Worm (Caenorhabditis elegans): ENCODE measurements around the gene tbc-18.
A peak's percentile ranks its signal among the peaks of the same experiment; 100 is the strongest.

Gene tbc-18

ce11 chrX:8404308-8405085, 26.1 kb downstream of the tbc-18 start (continued):
- TF ChIP-seq madf-10 (tag; optimal IDR thresholded peaks at IDR 0.05) (peak; percentile 90), snpc-1.3 (tag; optimal IDR thresholded peaks at IDR 0.05; ENCODE audit: insufficient read depth) (peak; percentile 83), lin-40 (tag; optimal IDR thresholded peaks at IDR 0.05) (peak; percentile 94), T26A5.8 (tag; optimal IDR thresholded peaks at IDR 0.05) (peak; percentile 90), F33H1.4 (GFP tag; IDR thresholded peaks at IDR 0.05) (peak; percentile 34; the same call in 1 of the 2 replicates), tlf-1 (GFP tag; optimal IDR thresholded peaks at IDR 0.05) (peak; percentile 72), die-1 (tag; optimal IDR thresholded peaks at IDR 0.05) (peak; percentile 98), ceh-91 (GFP tag; IDR thresholded peaks at IDR 0.05) (peak; percentile 54), hmg-1.2 (GFP tag; IDR thresholded peaks at IDR 0.05) (peak; percentile 93), dox-1 (GFP tag; IDR thresholded peaks at IDR 0.05) (peak; percentile 94), snpc-3.4 (tag; optimal IDR thresholded peaks at IDR 0.05) (peak; percentile 76), K12H6.12 (tag; optimal IDR thresholded peaks at IDR 0.05) (peak; percentile 91), mel-28 (tag; optimal IDR thresholded peaks at IDR 0.05; ENCODE audit: borderline replicate concordance) (peak; percentile 74), let-526 (GFP tag; IDR thresholded peaks at IDR 0.05) (peak; percentile 89), dpl-1 (GFP tag; optimal IDR thresholded peaks at IDR 0.05) (no peak), zim-3 (tag; optimal IDR thresholded peaks at IDR 0.05) (peak; percentile 97), ets-4 (GFP tag; optimal IDR thresholded peaks at IDR 0.05) (peak; percentile 86), F22D6.2 (tag; optimal IDR thresholded peaks at IDR 0.05) (peak; percentile 78), ceh-40 (GFP tag; IDR thresholded peaks at IDR 0.05) (peak; percentile 88), let-607 (tag; optimal IDR thresholded peaks at IDR 0.05) (peak; percentile 76 to 86), F55B11.4 (tag; optimal IDR thresholded peaks at IDR 0.05; ENCODE audit: borderline replicate concordance, insufficient read depth) (no peak), hrde-1 (tag; optimal IDR thresholded peaks at IDR 0.05; ENCODE audit: borderline replicate concordance) (peak; percentile 93), F10E7.11 (tag; optimal IDR thresholded peaks at IDR 0.05) (peak; percentile 74), lag-1 (GFP tag; IDR thresholded peaks at IDR 0.05) (no peak), B0336.3 (GFP tag; IDR thresholded peaks at IDR 0.05) (no peak; the same call in 1 of the 2 replicates), ceh-58 (GFP tag; IDR thresholded peaks at IDR 0.05) (0 out of 2 replicates have a peak, but pooled peaks have one; percentile 78), ztf-6 (GFP tag; IDR thresholded peaks at IDR 0.05) (peak; percentile 86), sptf-2 (GFP tag; optimal IDR thresholded peaks at IDR 0.05) (peak; percentile 57), F52B5.7 (tag; optimal IDR thresholded peaks at IDR 0.05) (peak; percentile 93), mcd-1 (GFP tag; IDR thresholded peaks at IDR 0.05) (no peak; the same call in 1 of the 2 replicates), rec-8 (tag; optimal IDR thresholded peaks at IDR 0.05) (peak; percentile 86 to 87), Y56A3A.18 (GFP tag; IDR thresholded peaks at IDR 0.05) (peak; percentile 96), chd-7 (tag; optimal IDR thresholded peaks at IDR 0.05) (peak; percentile 95), unc-130 (GFP tag; optimal IDR thresholded peaks at IDR 0.05) (peak; percentile 51), athp-1 (tag; optimal IDR thresholded peaks at IDR 0.05) (no peak), repo-1 (tag; optimal IDR thresholded peaks at IDR 0.05) (peak; percentile 94), attf-3 (GFP tag; conservative IDR thresholded peaks at IDR 0.05) (peak; percentile 70; the same call in 1 of the 2 replicates), zfh-2 (GFP tag; conservative IDR thresholded peaks at IDR 0.05) (peak; percentile 93), F37B4.10 (GFP tag; IDR thresholded peaks at IDR 0.05) (0 out of 2 replicates have a peak, but pooled peaks have one; percentile 88), F57C9.4 (tag; optimal IDR thresholded peaks at IDR 0.05) (peak; percentile 70), hmg-20 (GFP tag; IDR thresholded peaks at IDR 0.05) (peak; percentile 90), D2030.7 (GFP tag; IDR thresholded peaks at IDR 0.05) (peak; percentile 80), F39B2.1 (GFP tag; IDR thresholded peaks at IDR 0.05) (no peak), lsl-1 (GFP tag; optimal IDR thresholded peaks at IDR 0.05) (peak; percentile 31), atf-7 (tag; optimal IDR thresholded peaks at IDR 0.05) (peak; percentile 88), ceh-27 (GFP tag; optimal IDR thresholded peaks at IDR 0.05) (peak; percentile 94)

Measured in whole organism, young adult.